Worm (Caenorhabditis elegans) whole organism, L3 larva: ENCODE data around the gene gst-8.

Experiments
- R02D3.7 ChIP-seq: fragments of 150-350 bp; optimal IDR thresholded peaks from 2 replicates; lab custom pipeline; 2014; ENCODE audit warnings: missing biosample characterization, missing genetic modification characterization
- ZK546.5 ChIP-seq: sonication (generic microtip); optimal IDR thresholded peaks from 2 replicates; lab custom pipeline; 2017; ENCODE audit warnings: missing biosample characterization, missing genetic modification characterization
- aly-2 ChIP-seq: fragments of 150-350 bp; optimal IDR thresholded peaks from 2 replicates; lab custom pipeline; 2014; ENCODE audit warnings: missing biosample characterization, missing genetic modification characterization
- ama-1 ChIP-seq: fragments of 150-350 bp; optimal IDR thresholded peaks from 2 replicates; lab custom pipeline; 2018
- ceh-16 ChIP-seq: sonication (generic microtip); optimal IDR thresholded peaks from 2 replicates; lab custom pipeline; 2017; ENCODE audit warnings: missing biosample characterization, missing genetic modification characterization
- ceh-28 ChIP-seq: fragments of 150-350 bp; optimal IDR thresholded peaks from 2 replicates; lab custom pipeline; 2014; ENCODE audit warnings: missing biosample characterization, missing genetic modification reagents, missing genetic modification characterization
- ceh-82 ChIP-seq: fragments of 150-350 bp; optimal IDR thresholded peaks from 2 replicates; lab custom pipeline; 2014; ENCODE audit warnings: missing biosample characterization, missing genetic modification characterization
- ceh-9 ChIP-seq: sonication (generic microtip); optimal IDR thresholded peaks from 2 replicates; lab custom pipeline; 2018; ENCODE audit warnings: missing biosample characterization, missing genetic modification characterization
- daf-12 ChIP-seq: fragments of 150-350 bp; optimal IDR thresholded peaks from 2 replicates; lab custom pipeline; 2014; ENCODE audit warnings: missing biosample characterization, missing genetic modification reagents, missing genetic modification characterization
- egl-27 ChIP-seq: sonication (generic microtip); optimal IDR thresholded peaks from 4 replicates; lab custom pipeline; 2017; ENCODE audit warnings: missing biosample characterization, missing genetic modification reagents, missing genetic modification characterization
- egl-5 ChIP-seq: fragments of 150-350 bp; optimal IDR thresholded peaks from 2 replicates; lab custom pipeline; 2017; ENCODE audit warnings: missing biosample characterization, missing genetic modification reagents, missing genetic modification characterization, inconsistent platforms
- elt-1 ChIP-seq: fragments of 150-350 bp; optimal IDR thresholded peaks from 2 replicates; lab custom pipeline; 2014; ENCODE audit warnings: missing biosample characterization, missing genetic modification characterization
- elt-2 ChIP-seq: sonication (generic microtip); optimal IDR thresholded peaks from 2 replicates; lab custom pipeline; 2016; ENCODE audit warnings: missing genetic modification reagents, mild to moderate bottlenecking, missing genetic modification characterization, missing compliant biosample characterization
- elt-3 ChIP-seq, 3 experiments: fragments of 150-350 bp in 1 of 3; sonication (generic microtip) in 2 of 3; optimal IDR thresholded peaks; 2 replicates in 2 of 3; 4 replicates in 1 of 3; lab custom pipeline; 2014 to 2017; ENCODE audit warnings: missing biosample characterization in 3 of 3, missing genetic modification characterization in 3 of 3
- eor-1 ChIP-seq, 2 experiments: fragments of 150-350 bp; optimal IDR thresholded peaks; 2 replicates each; lab custom pipeline; 2014 to 2018; ENCODE audit warnings: missing biosample characterization in 2 of 2, missing genetic modification characterization in 2 of 2
- fkh-10 ChIP-seq: sonication (generic microtip); optimal IDR thresholded peaks from 2 replicates; lab custom pipeline; 2017; ENCODE audit warnings: missing biosample characterization, missing genetic modification reagents, missing genetic modification characterization
- fkh-2 ChIP-seq: fragments of 150-350 bp; optimal IDR thresholded peaks from 2 replicates; lab custom pipeline; 2014; ENCODE audit warnings: missing biosample characterization, missing genetic modification reagents, missing genetic modification characterization
- fos-1 ChIP-seq: fragments of 150-350 bp; optimal IDR thresholded peaks from 2 replicates; lab custom pipeline; 2014; ENCODE audit warnings: missing biosample characterization, missing genetic modification characterization
- hmg-11 ChIP-seq: sonication (generic microtip); optimal IDR thresholded peaks from 2 replicates; lab custom pipeline; 2016; ENCODE audit warnings: missing genetic modification characterization, missing compliant biosample characterization
- jun-1 ChIP-seq: fragments of 150-350 bp; optimal IDR thresholded peaks from 2 replicates; lab custom pipeline; 2014; ENCODE audit warnings: missing biosample characterization, missing genetic modification reagents, missing genetic modification characterization
- lin-15B ChIP-seq: fragments of 150-350 bp; optimal IDR thresholded peaks from 2 replicates; lab custom pipeline; 2014; ENCODE audit warnings: missing biosample characterization, missing genetic modification characterization
- lin-39 ChIP-seq: fragments of 150-350 bp; optimal IDR thresholded peaks from 2 replicates; lab custom pipeline; 2018; ENCODE audit warnings: missing biosample characterization, missing genetic modification reagents, missing genetic modification characterization
- lsy-12 ChIP-seq: sonication (generic microtip); optimal IDR thresholded peaks from 2 replicates; lab custom pipeline; 2016; ENCODE audit warnings: mild to moderate bottlenecking, missing genetic modification characterization, missing compliant biosample characterization
- mdl-1 ChIP-seq: fragments of 150-350 bp; optimal IDR thresholded peaks from 2 replicates; lab custom pipeline; 2014; ENCODE audit warnings: missing biosample characterization, missing genetic modification characterization
- mml-1 ChIP-seq: fragments of 150-350 bp; sonication (generic microtip); optimal IDR thresholded peaks from 3 replicates; lab custom pipeline; 2014; ENCODE audit warnings: missing biosample characterization, missing genetic modification characterization
- nfya-1 ChIP-seq: sonication (generic microtip); optimal IDR thresholded peaks from 2 replicates; lab custom pipeline; 2017; ENCODE audit warnings: missing genetic modification characterization, mild to moderate bottlenecking, missing compliant biosample characterization, antibody characterized with exemption, moderate library complexity; ENCODE audit not compliant: insufficient read depth
- nhr-11 ChIP-seq: fragments of 150-350 bp; optimal IDR thresholded peaks from 2 replicates; lab custom pipeline; 2014; ENCODE audit warnings: missing biosample characterization, missing genetic modification characterization
- nhr-12 ChIP-seq: fragments of 150-350 bp; optimal IDR thresholded peaks from 2 replicates; lab custom pipeline; 2014; ENCODE audit warnings: missing biosample characterization, missing genetic modification characterization
- nhr-23 ChIP-seq: fragments of 150-350 bp; optimal IDR thresholded peaks from 2 replicates; lab custom pipeline; 2014; ENCODE audit warnings: missing biosample characterization, missing genetic modification reagents, missing genetic modification characterization
- nhr-237 ChIP-seq: fragments of 150-350 bp; optimal IDR thresholded peaks from 2 replicates; lab custom pipeline; 2014; ENCODE audit warnings: missing biosample characterization, missing genetic modification characterization
- nhr-25 ChIP-seq: sonication (generic microtip); optimal IDR thresholded peaks from 2 replicates; lab custom pipeline; 2017; ENCODE audit warnings: missing biosample characterization, missing genetic modification characterization
- nhr-28 ChIP-seq: fragments of 150-350 bp; optimal IDR thresholded peaks from 2 replicates; lab custom pipeline; 2014; ENCODE audit warnings: missing biosample characterization, missing genetic modification characterization
- nhr-43 ChIP-seq: sonication (generic microtip); optimal IDR thresholded peaks from 2 replicates; lab custom pipeline; 2016; ENCODE audit warnings: mild to moderate bottlenecking, missing genetic modification characterization, missing compliant biosample characterization; ENCODE audit not compliant: poor library complexity, severe bottlenecking
- nhr-67 ChIP-seq: fragments of 150-350 bp; optimal IDR thresholded peaks from 2 replicates; lab custom pipeline; 2014; ENCODE audit warnings: missing biosample characterization, missing genetic modification characterization
- nhr-76 ChIP-seq: fragments of 150-350 bp; sonication (generic microtip); optimal IDR thresholded peaks from 5 replicates; lab custom pipeline; 2014; ENCODE audit warnings: missing biosample characterization, missing genetic modification characterization
- nhr-77 ChIP-seq: fragments of 150-350 bp; optimal IDR thresholded peaks from 2 replicates; lab custom pipeline; 2014; ENCODE audit warnings: missing biosample characterization, missing genetic modification characterization
- pha-4 ChIP-seq: fragments of 150-350 bp; optimal IDR thresholded peaks from 2 replicates; lab custom pipeline; 2014; ENCODE audit warnings: missing biosample characterization, missing genetic modification reagents, missing genetic modification characterization
- pqm-1 ChIP-seq: fragments of 150-350 bp; optimal IDR thresholded peaks from 2 replicates; lab custom pipeline; 2017; ENCODE audit warnings: missing biosample characterization, missing genetic modification characterization, inconsistent platforms
- sea-2 ChIP-seq: fragments of 150-350 bp; sonication (generic microtip); optimal IDR thresholded peaks from 4 replicates; lab custom pipeline; 2014; ENCODE audit warnings: missing biosample characterization, missing genetic modification reagents, missing genetic modification characterization
- skn-1 ChIP-seq: fragments of 150-350 bp; optimal IDR thresholded peaks from 2 replicates; lab custom pipeline; 2014; ENCODE audit warnings: missing biosample characterization, missing genetic modification characterization
- snpc-4 ChIP-seq: fragments of 150-350 bp; optimal IDR thresholded peaks from 2 replicates; lab custom pipeline; 2014; ENCODE audit warnings: missing biosample characterization, missing genetic modification characterization
- tbx-2 ChIP-seq: sonication (generic microtip); optimal IDR thresholded peaks from 2 replicates; lab custom pipeline; 2016; ENCODE audit warnings: mild to moderate bottlenecking, missing genetic modification characterization, missing compliant biosample characterization
- unc-39 ChIP-seq: sonication (generic microtip); optimal IDR thresholded peaks from 4 replicates; lab custom pipeline; 2017; ENCODE audit warnings: missing biosample characterization, missing genetic modification characterization
- unc-62 ChIP-seq: fragments of 150-350 bp; sonication (generic microtip); optimal IDR thresholded peaks from 4 replicates; lab custom pipeline; 2014; ENCODE audit warnings: missing biosample characterization, missing genetic modification reagents, missing genetic modification characterization
- zag-1 ChIP-seq: fragments of 150-350 bp; optimal IDR thresholded peaks from 2 replicates; lab custom pipeline; 2014; ENCODE audit warnings: missing biosample characterization, missing genetic modification characterization
- ztf-11 ChIP-seq: fragments of 150-350 bp; optimal IDR thresholded peaks from 2 replicates; lab custom pipeline; 2014; ENCODE audit warnings: missing biosample characterization, missing genetic modification characterization
- ztf-4 ChIP-seq: fragments of 150-350 bp; optimal IDR thresholded peaks from 2 replicates; lab custom pipeline; 2014; ENCODE audit warnings: missing biosample characterization, missing genetic modification characterization

Gene gst-8

DNA sequence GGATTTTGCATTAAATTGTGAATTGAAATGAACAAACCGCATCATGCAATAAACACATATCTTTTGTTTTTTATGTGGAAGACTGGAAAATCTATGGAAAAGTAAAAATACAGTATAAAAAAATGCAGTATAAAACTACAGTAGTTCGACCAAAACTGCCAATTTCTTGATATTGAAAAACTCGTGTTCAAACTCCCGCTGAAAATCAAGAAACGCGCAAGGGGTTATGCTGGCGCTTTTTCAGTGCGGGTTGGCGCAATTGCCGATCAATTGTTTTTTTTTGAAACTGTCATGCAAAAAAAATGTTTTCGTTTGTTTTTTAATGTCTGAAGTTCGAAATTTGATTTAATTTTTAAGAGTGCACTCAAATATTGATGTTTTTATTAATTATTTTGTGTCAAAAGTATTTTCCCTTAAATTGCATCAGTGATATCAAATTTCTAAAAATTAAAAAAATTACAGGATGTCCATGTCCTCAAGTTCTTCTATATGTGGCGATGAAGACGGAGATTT is 31.9 kb upstream of the gst-8 start, which contains the start of gene dnj-9:
dnj-9 (plus strand) TSS at position 463 of the 513 bp plus-strand sequence.
- no peak for TF ChIP-seq mml-1 (tag; lab: Kevin White, UChicago)
- no peak for TF ChIP-seq nhr-12 (tag; lab: Kevin White, UChicago)
- TF ChIP-seq unc-39 (tag; lab: Kevin White, UChicago): no peak
- TF ChIP-seq fkh-2: no peak
- TF ChIP-seq nhr-67 (tag; lab: Kevin White, UChicago): no peak
- TF ChIP-seq nhr-77 (tag; lab: Kevin White, UChicago): peak; percentile 29
- TF ChIP-seq elt-3 (tag; optimal IDR thresholded peaks at IDR 0.05; lab: Kevin White, UChicago): no peak
- TF ChIP-seq pha-4: peak; percentile 97
- peak; percentile 94 for TF ChIP-seq tbx-2 (tag; lab: Kevin White, UChicago)
- TF ChIP-seq mdl-1 (tag; lab: Kevin White, UChicago): no peak
- TF ChIP-seq ZK546.5 (tag; lab: Kevin White, UChicago): peak; percentile 48
- peak; percentile 49 for TF ChIP-seq lin-39
- TF ChIP-seq sea-2 (GFP tag; lab: Kevin White, UChicago): no peak
- peak; percentile 0 for TF ChIP-seq egl-27
- peak; percentile 75 for TF ChIP-seq ama-1 (lab: Kevin White, UChicago)
- peak; percentile 93 for TF ChIP-seq nfya-1 (tag; lab: Kevin White, UChicago)
- no peak for TF ChIP-seq nhr-28 (tag; lab: Kevin White, UChicago)
- no peak for TF ChIP-seq ceh-16 (tag; lab: Kevin White, UChicago)
- TF ChIP-seq skn-1 (tag; lab: Kevin White, UChicago): peak; percentile 88
- no peak for TF ChIP-seq nhr-237 (tag; lab: Kevin White, UChicago)
- peak; percentile 95 for TF ChIP-seq nhr-43 (tag; lab: Kevin White, UChicago)
- no peak for TF ChIP-seq aly-2
- peak; percentile 77 for TF ChIP-seq fkh-10 (GFP tag; lab: Kevin White, UChicago)
- TF ChIP-seq fos-1 (tag; lab: Kevin White, UChicago): peak; percentile 29
- no peak for TF ChIP-seq ceh-9
- TF ChIP-seq lin-15B (tag; lab: Kevin White, UChicago): peak; percentile 91
- TF ChIP-seq hmg-11 (tag; lab: Kevin White, UChicago): peak; percentile 75
- TF ChIP-seq lsy-12: peak; percentile 93
- TF ChIP-seq ztf-4 (tag; lab: Kevin White, UChicago): peak; percentile 63
- TF ChIP-seq jun-1 (tag; lab: Kevin White, UChicago): peak; percentile 94
- peak; percentile 39 for TF ChIP-seq pqm-1
- peak; percentile 58 for TF ChIP-seq nhr-11 (tag; lab: Kevin White, UChicago)
- TF ChIP-seq daf-12 (tag; lab: Kevin White, UChicago): peak; percentile 17
- TF ChIP-seq nhr-76 (tag; lab: Kevin White, UChicago): no peak
- peak; percentile 84 for TF ChIP-seq ceh-28 (tag; lab: Kevin White, UChicago)
- TF ChIP-seq egl-5: peak; percentile 84
- TF ChIP-seq elt-2: peak; percentile 91
- peak; percentile 92 for TF ChIP-seq snpc-4 (tag; lab: Kevin White, UChicago)
- TF ChIP-seq nhr-25: peak; percentile 93
- TF ChIP-seq elt-1 (tag; lab: Kevin White, UChicago): peak; percentile 74
- no peak for TF ChIP-seq ztf-11 (tag; lab: Kevin White, UChicago)
- TF ChIP-seq eor-1 (tag; optimal IDR thresholded peaks at IDR 0.05; lab: Kevin White, UChicago): peak in 1 of 2 experiments; percentile 1
- peak; percentile 31 for TF ChIP-seq ceh-82
- TF ChIP-seq zag-1: peak; percentile 40
- TF ChIP-seq nhr-23 (tag; lab: Kevin White, UChicago): peak; percentile 99
- TF ChIP-seq R02D3.7 (tag; lab: Kevin White, UChicago): peak; percentile 86
- TF ChIP-seq unc-62 (GFP tag; lab: Kevin White, UChicago): peak; percentile 40
